Worm (Caenorhabditis elegans): Measurements from ENCODE around the gene F33A8.4.

DNA sequence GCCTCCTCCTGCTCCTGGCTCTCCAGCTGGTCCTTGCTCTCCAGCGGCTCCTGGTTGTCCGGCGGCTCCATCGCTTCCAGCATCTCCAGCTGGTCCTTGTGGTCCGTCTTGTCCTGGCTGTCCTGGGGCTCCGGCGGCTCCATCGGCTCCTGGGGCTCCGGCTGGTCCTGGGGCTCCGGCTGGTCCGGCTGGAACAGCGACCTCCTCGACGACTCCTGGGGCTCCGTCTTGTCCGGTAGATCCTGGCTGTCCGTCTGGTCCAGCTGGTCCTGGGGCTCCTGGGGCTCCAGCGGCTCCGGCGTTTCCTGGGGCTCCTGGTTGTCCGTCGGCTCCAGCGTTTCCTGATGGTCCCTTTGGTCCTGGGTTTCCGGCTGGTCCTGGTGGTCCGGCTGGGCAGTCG lies 33.1 kb downstream of the F33A8.4 start:
- no peak for TF ChIP-seq lin-13 (GFP tag; optimal IDR thresholded peaks at IDR 0.05)
- no peak for TF ChIP-seq hlh-30 (tag; optimal IDR thresholded peaks at IDR 0.05; ENCODE audit: insufficient read depth)
- TF ChIP-seq ama-1 (optimal IDR thresholded peaks at IDR 0.05), result no peak
- no peak for TF ChIP-seq lsy-2 (tag; optimal IDR thresholded peaks at IDR 0.05)
- TF ChIP-seq mdl-1 (tag; optimal IDR thresholded peaks at IDR 0.05), result no peak
- no peak for TF ChIP-seq nhr-11 (tag; optimal IDR thresholded peaks at IDR 0.05)
- TF ChIP-seq lin-39 (tag; optimal IDR thresholded peaks at IDR 0.05), result no peak
- TF ChIP-seq ceh-44 (GFP tag; IDR thresholded peaks at IDR 0.05), result no peak
- no peak for TF ChIP-seq nhr-28 (tag; optimal IDR thresholded peaks at IDR 0.05)
